Worm (Caenorhabditis elegans): ENCODE measurements around the gene Y32H12A.1.

- TF ChIP-seq mab-5 (tag; optimal IDR thresholded peaks at IDR 0.05): no peak
- TF ChIP-seq nhr-237 (tag; optimal IDR thresholded peaks at IDR 0.05): no peak
These were observed 17.4 kb upstream of the Y32H12A.1 start for ce11 chrIII:5344561-5344960.
